Worm (Caenorhabditis elegans) whole organism, midembryonic: ENCODE results near the gene C35D6.3.

Experiments
- T22C8.4 ChIP-seq: fragments of 200-800 bp; sonication (Bioruptor generic); IDR thresholded peaks from 2 replicates; pipeline ENCODE4 v1.3.6; 2022; ENCODE audit warnings: missing genetic modification characterization, missing compliant biosample characterization
- cog-1 ChIP-seq: sonication (generic microtip); optimal IDR thresholded peaks from 2 replicates; lab custom pipeline; 2016; ENCODE audit warnings: missing genetic modification characterization, missing compliant biosample characterization
- flt-1 ChIP-seq: fragments of 200-800 bp; sonication (Bioruptor generic); IDR thresholded peaks from 2 replicates; pipeline ENCODE4 v1.3.6; 2022; ENCODE audit warnings: missing genetic modification characterization, missing compliant biosample characterization
- klf-2 ChIP-seq: fragments of 200-800 bp; sonication (Bioruptor generic); conservative IDR thresholded peaks from 2 replicates; pipeline ENCODE4 v1.3.6; 2022; ENCODE audit warnings: missing genetic modification reagents, missing genetic modification characterization, missing compliant biosample characterization
- med-1 ChIP-seq: sonication (generic microtip); optimal IDR thresholded peaks from 2 replicates; lab custom pipeline; 2017; ENCODE audit warnings: missing genetic modification characterization, mild to moderate bottlenecking, missing compliant biosample characterization, antibody characterized with exemption, missing genetic modification reagents; ENCODE audit not compliant: insufficient read depth
- ref-1 ChIP-seq: fragments of 200-800 bp; sonication (Bioruptor generic); conservative IDR thresholded peaks from 2 replicates; pipeline ENCODE4 v1.3.6; 2022; ENCODE audit warnings: missing genetic modification reagents, missing genetic modification characterization, missing compliant biosample characterization
- tab-1 ChIP-seq: fragments of 200-800 bp; sonication (Bioruptor generic); IDR thresholded peaks from 2 replicates; pipeline ENCODE4 v1.3.6; 2022; ENCODE audit warnings: missing genetic modification characterization, missing compliant biosample characterization
- ztf-23 ChIP-seq: fragments of 200-800 bp; sonication (Bioruptor generic); IDR thresholded peaks from 2 replicates; pipeline ENCODE4 v1.3.6; 2022; ENCODE audit warnings: missing genetic modification reagents, missing genetic modification characterization, missing compliant biosample characterization
- ztf-29 ChIP-seq: fragments of 200-800 bp; sonication (Bioruptor generic); IDR thresholded peaks from 2 replicates; pipeline ENCODE4 v1.3.6; 2022; ENCODE audit warnings: missing genetic modification reagents, missing genetic modification characterization, missing compliant biosample characterization

The C35D6.3 gene

ce11 chrIV:16330508-16330907 lies 16.1 kb upstream of the C35D6.3 start:
- no peak for TF ChIP-seq ztf-29
- TF ChIP-seq med-1 (GFP tag; lab: Kevin White, UChicago) = no peak
- TF ChIP-seq ref-1 (GFP tag; lab: Robert Waterston, UW) = no peak
- no peak for TF ChIP-seq flt-1 (GFP tag; lab: Robert Waterston, UW)
- TF ChIP-seq ztf-23 = no peak
- TF ChIP-seq T22C8.4 (GFP tag; lab: Robert Waterston, UW) = no peak
- TF ChIP-seq cog-1 = no peak
- no peak for TF ChIP-seq tab-1 (GFP tag; lab: Robert Waterston, UW)
- TF ChIP-seq klf-2 (GFP tag; lab: Robert Waterston, UW) = no peak

- no peak for TF ChIP-seq ref-1 (GFP tag; lab: Robert Waterston, UW)
- TF ChIP-seq med-1 (GFP tag; lab: Kevin White, UChicago) = no peak
- no peak for TF ChIP-seq klf-2 (GFP tag; lab: Robert Waterston, UW)
- no peak for TF ChIP-seq flt-1 (GFP tag; lab: Robert Waterston, UW)
- TF ChIP-seq cog-1 = no peak
- TF ChIP-seq tab-1 (GFP tag; lab: Robert Waterston, UW) = no peak
- TF ChIP-seq T22C8.4 (GFP tag; lab: Robert Waterston, UW) = no peak
- TF ChIP-seq ztf-29 = no peak
- TF ChIP-seq ztf-23 = no peak
These were observed 14.0 kb upstream of the C35D6.3 start, which contains the start of gene srz-71 for ce11 chrIV:16332585-16332984. Gene srz-71, plus strand, starts transcription at chrIV:16332885.

- TF ChIP-seq ref-1 (GFP tag; lab: Robert Waterston, UW) (no peak), flt-1 (GFP tag; lab: Robert Waterston, UW) (no peak), T22C8.4 (GFP tag; lab: Robert Waterston, UW) (no peak), tab-1 (GFP tag; lab: Robert Waterston, UW) (no peak)
These were observed 13.5 kb upstream of the C35D6.3 start for ce11 chrIV:16333121-16333520.

- no peak for TF ChIP-seq klf-2 (GFP tag; lab: Robert Waterston, UW)
- TF ChIP-seq ztf-23 = no peak
- TF ChIP-seq tab-1 (GFP tag; lab: Robert Waterston, UW) = no peak
- TF ChIP-seq med-1 (GFP tag; lab: Kevin White, UChicago) = no peak
- TF ChIP-seq ztf-29 = no peak
- no peak for TF ChIP-seq T22C8.4 (GFP tag; lab: Robert Waterston, UW)
- TF ChIP-seq cog-1 = no peak
- no peak for TF ChIP-seq flt-1 (GFP tag; lab: Robert Waterston, UW)
- no peak for TF ChIP-seq ref-1 (GFP tag; lab: Robert Waterston, UW)
These were observed 11.6 kb upstream of the C35D6.3 start, which contains the start of gene srz-38 for ce11 chrIV:16335037-16335436. Gene srz-38, plus strand, starts transcription at chrIV:16335337.

- TF ChIP-seq ref-1 (GFP tag; lab: Robert Waterston, UW) (no peak), tab-1 (GFP tag; lab: Robert Waterston, UW) (no peak), T22C8.4 (GFP tag; lab: Robert Waterston, UW) (no peak), ztf-23 (no peak)
These were observed 9.9 kb upstream of the C35D6.3 start, which contains the start of gene C35D6.13 for ce11 chrIV:16336721-16337120. Gene C35D6.13, plus strand, starts transcription at chrIV:16337021.

ce11 chrIV:16350690-16351089 lies 4.1 kb downstream of the C35D6.3 start, which contains the start of gene C35D6.4:
Gene C35D6.4, plus strand, starts transcription at chrIV:16350990.
- TF ChIP-seq flt-1 (GFP tag; lab: Robert Waterston, UW) = no peak
- TF ChIP-seq tab-1 (GFP tag; lab: Robert Waterston, UW) = no peak

- TF ChIP-seq klf-2 (GFP tag; lab: Robert Waterston, UW) (no peak), tab-1 (GFP tag; lab: Robert Waterston, UW) (no peak), cog-1 (no peak), flt-1 (GFP tag; lab: Robert Waterston, UW) (no peak), ztf-23 (no peak), med-1 (GFP tag; lab: Kevin White, UChicago) (no peak), T22C8.4 (GFP tag; lab: Robert Waterston, UW) (no peak), ref-1 (GFP tag; lab: Robert Waterston, UW) (no peak), ztf-29 (no peak)
These were observed 18.0 kb downstream of the C35D6.3 start for ce11 chrIV:16364581-16364980.

- TF ChIP-seq ref-1 (GFP tag; lab: Robert Waterston, UW) (no peak), T22C8.4 (GFP tag; lab: Robert Waterston, UW) (no peak), ztf-29 (no peak), flt-1 (GFP tag; lab: Robert Waterston, UW) (no peak), cog-1 (no peak), klf-2 (GFP tag; lab: Robert Waterston, UW) (no peak), med-1 (GFP tag; lab: Kevin White, UChicago) (no peak), ztf-23 (no peak), tab-1 (GFP tag; lab: Robert Waterston, UW) (no peak)
These were observed 24.0 kb downstream of the C35D6.3 start for ce11 chrIV:16370592-16370991.

ce11 chrIV:16377942-16378341 lies 31.3 kb downstream of the C35D6.3 start:
- TF ChIP-seq tab-1 (GFP tag; lab: Robert Waterston, UW) (no peak), klf-2 (GFP tag; lab: Robert Waterston, UW) (no peak), ref-1 (GFP tag; lab: Robert Waterston, UW) (no peak), cog-1 (no peak)

- TF ChIP-seq ztf-29 (no peak), T22C8.4 (GFP tag; lab: Robert Waterston, UW) (no peak)
These were observed 33.7 kb downstream of the C35D6.3 start for ce11 chrIV:16380278-16380677.

- TF ChIP-seq T22C8.4 (GFP tag; lab: Robert Waterston, UW) (no peak), ztf-29 (no peak), flt-1 (GFP tag; lab: Robert Waterston, UW) (0 out of 2 replicates have a peak, but pooled peaks have one; percentile 57)
These were observed 34.3 kb downstream of the C35D6.3 start for ce11 chrIV:16380937-16381336.
